Worm (Caenorhabditis elegans): ENCODE results near the gene K08D8.3.

DNA sequence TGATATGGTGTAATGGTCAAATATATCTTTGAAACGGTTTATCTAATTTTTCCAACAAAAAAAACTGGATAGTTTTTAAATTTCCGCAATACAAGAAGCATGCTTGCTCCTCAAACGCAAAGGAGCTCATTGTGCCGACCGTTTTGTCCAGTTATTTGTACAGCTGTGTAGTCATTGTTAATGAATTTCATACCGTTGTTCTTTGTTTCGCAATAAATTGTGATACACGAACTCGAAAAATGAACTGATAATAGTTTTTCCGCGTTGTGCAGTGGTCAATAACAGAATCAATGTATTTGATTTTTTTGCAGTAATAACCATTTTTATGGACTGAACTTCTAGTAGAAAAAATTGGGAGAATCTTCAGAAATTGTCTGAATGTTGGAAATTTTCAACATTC is 7.6 kb downstream of the K08D8.3 start:
- TF ChIP-seq alr-1 (tag; optimal IDR thresholded peaks at IDR 0.05): no peak
- TF ChIP-seq snpc-4 (tag; optimal IDR thresholded peaks at IDR 0.05): no peak
- no peak for TF ChIP-seq elt-3 (tag; optimal IDR thresholded peaks at IDR 0.05)
- no peak for TF ChIP-seq nhr-12 (tag; optimal IDR thresholded peaks at IDR 0.05)
- TF ChIP-seq lin-39 (tag; optimal IDR thresholded peaks at IDR 0.05): no peak

All from whole organism, L2 larva.